Worm (Caenorhabditis elegans): Measurements from ENCODE around the gene cuc-1.

Gene cuc-1

DNA sequence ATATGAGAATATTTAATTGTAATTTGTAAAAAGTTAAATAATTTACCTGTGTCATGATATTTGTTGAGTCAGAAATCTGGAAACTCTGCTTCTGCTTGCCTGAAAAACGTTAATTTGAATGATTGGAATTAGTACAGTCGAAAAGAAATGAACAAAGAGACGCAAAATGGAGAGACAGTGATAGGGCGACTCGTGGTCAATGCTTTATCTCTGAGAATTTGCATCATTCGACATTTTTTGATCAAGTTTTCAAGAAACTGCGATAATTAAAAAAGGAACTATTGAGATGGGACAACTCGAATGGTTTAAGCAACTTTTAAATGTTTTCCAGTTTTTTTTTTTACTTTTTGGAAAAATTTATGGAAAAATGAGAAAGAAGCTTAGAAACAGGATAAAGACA lies at the start of gene cuc-1:
Gene cuc-1, minus strand, starts transcription at position 101 of the 400 bp plus-strand sequence.
- no peak for TF ChIP-seq unc-62 (GFP tag; optimal IDR thresholded peaks at IDR 0.05)

DNA sequence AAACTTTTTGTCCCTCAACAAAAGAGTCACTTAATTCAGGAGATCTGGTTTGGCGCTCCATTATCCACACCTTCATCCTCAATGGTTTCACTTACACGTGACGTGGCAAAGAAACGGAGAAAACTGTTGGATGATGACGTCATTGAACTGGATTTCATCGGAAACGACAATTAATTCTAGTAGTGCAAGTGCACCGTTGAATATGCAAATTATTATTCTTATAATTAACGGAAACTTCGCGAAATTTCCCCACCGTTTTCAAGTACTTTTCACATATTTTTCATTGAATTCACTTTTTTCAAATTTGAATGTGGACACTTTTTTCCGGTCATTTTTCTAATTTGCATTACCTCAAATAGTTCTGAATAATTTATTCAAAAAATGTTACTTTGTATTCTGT lies 48.5 kb upstream of the cuc-1 start, which contains the start of gene ZK688.1:
Gene ZK688.1, plus strand, starts transcription at position 301 of the 400 bp plus-strand sequence.
- no peak for TF ChIP-seq unc-62 (GFP tag; optimal IDR thresholded peaks at IDR 0.05)

DNA sequence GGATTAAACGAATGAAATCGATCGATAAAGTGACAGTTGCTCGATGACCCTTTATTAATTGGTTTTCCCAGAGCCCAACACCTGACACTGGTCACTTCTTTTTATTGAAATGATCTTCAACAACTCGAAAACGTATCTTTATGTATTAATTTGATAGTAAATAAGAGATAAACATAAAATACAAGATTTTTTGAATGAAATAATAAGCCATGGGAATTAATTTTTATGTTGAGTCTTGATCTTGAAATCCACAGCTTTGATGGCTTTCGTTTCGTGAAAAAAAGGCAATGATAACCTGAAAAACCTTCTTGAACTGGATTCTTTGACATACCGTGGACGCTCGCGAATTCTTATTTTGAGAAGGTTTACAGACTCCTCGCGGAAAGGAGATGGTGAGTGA lies 46.7 kb upstream of the cuc-1 start, which contains the start of gene pcp-5:
Gene pcp-5, minus strand, starts transcription at position 101 of the 400 bp plus-strand sequence.
- TF ChIP-seq unc-62 (GFP tag; optimal IDR thresholded peaks at IDR 0.05): no peak

ce11 chrIII:7903427-7903826 lies 42.6 kb upstream of the cuc-1 start:
- no peak for TF ChIP-seq unc-62 (GFP tag; optimal IDR thresholded peaks at IDR 0.05)

- TF ChIP-seq unc-62 (GFP tag; optimal IDR thresholded peaks at IDR 0.05): no peak
Observed at ce11 chrIII:7900733-7901132, 39.9 kb upstream of the cuc-1 start, which contains the start of gene best-24. best-24 (plus strand) TSS chrIII:7901033.

ce11 chrIII:7897733-7898132 lies 36.9 kb upstream of the cuc-1 start:
- TF ChIP-seq unc-62 (GFP tag; optimal IDR thresholded peaks at IDR 0.05): no peak

DNA sequence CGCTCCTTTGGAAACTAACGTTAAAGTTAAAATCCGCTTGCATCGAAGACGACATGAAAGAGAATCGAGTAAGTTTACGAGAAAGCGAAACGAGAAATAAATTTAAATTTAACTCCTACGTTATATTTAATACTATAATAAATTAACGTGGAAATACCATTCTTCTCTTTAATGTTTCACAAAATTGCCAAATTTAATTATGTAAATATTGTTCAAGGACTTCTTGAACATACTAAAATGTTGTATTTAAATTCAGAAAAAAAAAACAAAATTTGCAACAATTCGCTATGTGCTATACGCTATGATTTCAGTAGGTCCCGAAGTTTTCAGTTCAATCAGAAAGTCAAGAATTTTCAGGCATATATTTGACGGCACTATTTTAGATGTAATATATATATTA lies 36.1 kb upstream of the cuc-1 start, which contains the start of gene ZK688.10:
Gene ZK688.10, minus strand, starts transcription at position 101 of the 400 bp plus-strand sequence.
- TF ChIP-seq unc-62 (GFP tag; optimal IDR thresholded peaks at IDR 0.05): no peak

DNA sequence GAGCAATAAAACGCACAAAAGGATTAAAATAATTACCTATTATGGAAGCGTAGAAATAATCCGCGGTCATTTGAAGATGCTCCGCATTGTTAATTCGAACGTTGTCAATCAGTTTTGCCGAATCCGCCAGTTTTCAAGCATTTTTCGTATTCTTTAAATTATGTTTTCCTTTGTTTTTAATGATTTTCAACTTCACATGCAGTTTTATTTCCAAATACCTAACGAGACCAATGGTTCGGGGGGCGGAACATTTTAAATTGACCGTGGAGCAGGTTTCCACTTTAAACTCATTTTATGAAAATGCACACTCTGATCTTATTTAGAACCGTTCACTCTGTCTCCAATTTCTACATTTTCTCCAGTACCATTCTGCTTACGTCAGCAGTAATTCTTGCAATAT lies 33.9 kb upstream of the cuc-1 start, which contains the start of gene ZK688.4:
Gene ZK688.4, plus strand, starts transcription at position 301 of the 400 bp plus-strand sequence.
- TF ChIP-seq unc-62 (GFP tag; optimal IDR thresholded peaks at IDR 0.05): no peak

ce11 chrIII:7893224-7893623 lies 32.4 kb upstream of the cuc-1 start:
- TF ChIP-seq unc-62 (GFP tag; optimal IDR thresholded peaks at IDR 0.05): no peak

ce11 chrIII:7892333-7892732 lies 31.5 kb upstream of the cuc-1 start:
- no peak for TF ChIP-seq unc-62 (GFP tag; optimal IDR thresholded peaks at IDR 0.05)

- TF ChIP-seq unc-62 (GFP tag; optimal IDR thresholded peaks at IDR 0.05): no peak
Observed at ce11 chrIII:7891573-7892306, 31.0 kb upstream of the cuc-1 start, which contains the start of the genes ZK688.5 and fahd-1. ZK688.5 (minus strand) TSS chrIII:7891623. fahd-1 (plus strand) TSS chrIII:7892256.

DNA sequence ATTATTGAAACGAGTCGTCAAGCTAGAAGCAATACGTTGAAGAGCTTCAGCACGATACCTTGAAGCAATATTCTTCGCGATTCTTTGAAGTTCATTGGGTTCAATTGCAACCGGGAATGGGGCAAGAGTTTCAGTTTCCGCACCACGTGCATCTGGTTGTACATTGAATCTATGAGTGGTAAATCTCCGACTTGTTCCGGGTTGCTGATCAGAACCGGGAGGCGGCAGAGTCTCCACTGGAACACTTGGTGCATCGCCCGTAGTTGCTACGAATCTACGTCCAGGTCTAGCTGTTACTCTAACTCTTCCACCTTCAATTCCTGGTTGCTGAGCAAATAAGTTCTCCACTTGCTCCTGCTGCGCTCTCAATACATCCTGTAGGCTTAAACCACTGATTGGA lies 28.3 kb upstream of the cuc-1 start:
- no peak for TF ChIP-seq unc-62 (GFP tag; optimal IDR thresholded peaks at IDR 0.05)

ce11 chrIII:7884863-7885262 lies 24.1 kb upstream of the cuc-1 start, which contains the start of gene ZK688.11:
ZK688.11 (minus strand) TSS chrIII:7884963.
- no peak for TF ChIP-seq unc-62 (GFP tag; optimal IDR thresholded peaks at IDR 0.05)

DNA sequence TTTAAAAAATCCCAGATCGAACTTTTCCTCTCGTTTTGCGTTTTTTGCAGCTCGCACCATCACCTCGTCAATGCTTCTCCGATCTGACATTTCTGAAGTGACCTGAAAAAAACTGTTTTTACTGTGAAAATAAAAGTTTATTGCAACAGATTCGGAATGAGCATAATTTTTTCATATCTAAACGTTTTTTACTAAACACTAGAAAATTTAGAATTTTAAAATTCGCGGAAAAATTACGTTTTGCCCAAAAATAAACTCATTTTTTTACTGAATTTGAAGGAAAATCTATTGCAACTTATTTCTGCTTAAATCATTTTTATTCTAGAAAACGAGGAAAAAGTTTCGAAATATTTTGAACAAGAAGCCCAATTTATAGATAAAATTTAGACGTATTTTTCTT lies 22.1 kb upstream of the cuc-1 start, which contains the start of gene ZK688.9:
Gene ZK688.9, minus strand, starts transcription at position 101 of the 400 bp plus-strand sequence.
- no peak for TF ChIP-seq unc-62 (GFP tag; optimal IDR thresholded peaks at IDR 0.05)

DNA sequence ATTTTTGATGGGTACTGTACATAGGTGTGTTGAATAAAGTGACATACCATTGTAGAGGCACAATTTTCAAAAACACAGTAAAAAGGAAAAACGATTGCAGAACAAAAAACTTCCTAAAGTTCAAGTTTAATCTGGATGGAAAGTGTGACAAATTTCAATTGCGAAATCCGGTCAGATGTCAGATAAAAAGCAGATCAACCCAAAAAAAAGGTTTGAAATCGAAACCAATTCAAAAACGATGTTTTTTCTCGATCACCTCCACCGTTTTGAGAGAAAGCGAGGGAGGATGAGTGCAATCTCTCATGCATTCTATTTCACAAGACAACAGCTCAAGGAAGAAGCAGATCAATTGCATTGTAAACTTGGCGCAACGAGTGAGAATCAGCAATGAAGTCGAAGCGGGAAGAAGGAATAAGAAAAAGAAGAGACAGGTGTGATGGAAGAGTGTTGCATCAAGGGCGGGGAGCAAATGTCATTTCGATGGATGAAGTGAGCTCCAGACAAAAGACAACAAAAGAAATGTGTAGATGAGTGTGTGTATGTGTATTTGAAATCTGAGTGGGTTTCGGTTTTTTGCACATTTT lies 19.4 kb upstream of the cuc-1 start:
- no peak for TF ChIP-seq unc-62 (GFP tag; optimal IDR thresholded peaks at IDR 0.05)

- TF ChIP-seq unc-62 (GFP tag; optimal IDR thresholded peaks at IDR 0.05): no peak
Observed at ce11 chrIII:7878852-7879329, 18.1 kb upstream of the cuc-1 start, which contains the start of gene sup-18. sup-18 (minus strand) TSS chrIII:7878902.

Data from whole organism, dauer.